Worm (Caenorhabditis elegans) whole organism, L3 larva: ENCODE results near the gene rpac-19.

Experiments used
- ama-1 ChIP-seq: fragments of 150-350 bp; optimal IDR thresholded peaks from 2 replicates; lab custom pipeline; 2018
- nfya-1 ChIP-seq: sonication (generic microtip); optimal IDR thresholded peaks from 2 replicates; lab custom pipeline; 2017; ENCODE audit warnings: missing genetic modification characterization, mild to moderate bottlenecking, missing compliant biosample characterization, antibody characterized with exemption, moderate library complexity; ENCODE audit not compliant: insufficient read depth
- nhr-11 ChIP-seq: fragments of 150-350 bp; optimal IDR thresholded peaks from 2 replicates; lab custom pipeline; 2014; ENCODE audit warnings: missing biosample characterization, missing genetic modification characterization
- nhr-77 ChIP-seq: fragments of 150-350 bp; optimal IDR thresholded peaks from 2 replicates; lab custom pipeline; 2014; ENCODE audit warnings: missing biosample characterization, missing genetic modification characterization
- snpc-4 ChIP-seq: fragments of 150-350 bp; optimal IDR thresholded peaks from 2 replicates; lab custom pipeline; 2014; ENCODE audit warnings: missing biosample characterization, missing genetic modification characterization
- tbx-2 ChIP-seq: sonication (generic microtip); optimal IDR thresholded peaks from 2 replicates; lab custom pipeline; 2016; ENCODE audit warnings: mild to moderate bottlenecking, missing genetic modification characterization, missing compliant biosample characterization
- zag-1 ChIP-seq: fragments of 150-350 bp; optimal IDR thresholded peaks from 2 replicates; lab custom pipeline; 2014; ENCODE audit warnings: missing biosample characterization, missing genetic modification characterization

DNA sequence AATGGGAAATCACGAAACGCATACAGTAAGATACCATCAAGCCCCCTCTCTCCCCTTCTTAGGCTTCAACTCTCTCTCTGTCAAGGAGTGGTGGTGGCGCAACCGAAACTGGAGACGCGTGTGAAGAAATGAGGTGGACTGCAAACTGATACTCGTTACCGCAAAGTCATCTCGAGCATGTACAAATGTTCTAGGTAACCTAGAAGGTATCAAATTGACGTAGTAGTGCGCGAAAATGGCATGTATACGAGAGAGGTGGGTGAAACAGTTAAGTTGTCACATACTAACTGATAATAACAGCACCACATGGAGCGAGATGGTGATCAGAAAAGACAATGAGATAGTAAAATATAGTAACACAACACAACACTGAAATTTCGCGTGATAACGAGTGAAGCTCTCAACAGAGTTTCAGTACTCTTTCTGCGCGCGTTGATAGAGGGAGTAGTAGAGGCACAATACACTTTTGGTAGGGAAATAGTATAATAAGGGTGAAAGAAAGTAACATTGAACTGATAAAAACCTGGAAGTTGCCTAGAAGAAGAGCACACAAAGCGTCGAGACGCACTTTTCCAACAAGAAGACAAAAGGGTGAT lies 8.6 kb upstream of the rpac-19 start:
- TF ChIP-seq nfya-1 = no peak
- no peak for TF ChIP-seq nhr-77 (tag; lab: Kevin White, UChicago)
- TF ChIP-seq snpc-4 (tag; lab: Kevin White, UChicago) = no peak
- no peak for TF ChIP-seq tbx-2
- TF ChIP-seq zag-1 (tag; lab: Kevin White, UChicago) = no peak
- TF ChIP-seq ama-1 = no peak
- no peak for TF ChIP-seq nhr-11 (tag; lab: Kevin White, UChicago)
